Fruit fly (Drosophila melanogaster): ENCODE data around the gene Smyd3.

The Smyd3 gene

dm6 chrX:2646022-2646761, 37.5 kb upstream of the Smyd3 start (continued):
- peak; percentile 86 for TF ChIP-seq rib (GFP tag; IDR thresholded peaks at IDR 0.05)
- peak; percentile 87 for TF ChIP-seq emc (GFP tag; optimal IDR thresholded peaks at IDR 0.05)
- TF ChIP-seq B-H1 (GFP tag; IDR thresholded peaks at IDR 0.05), result peak; percentile 89
- TF ChIP-seq z (GFP tag; IDR thresholded peaks at IDR 0.05), result peak; percentile 66; the same call in 2 of the 3 replicates
- TF ChIP-seq CG1602 (GFP tag; optimal IDR thresholded peaks at IDR 0.05), result peak; percentile 95
- TF ChIP-seq CG12104 (GFP tag; optimal IDR thresholded peaks at IDR 0.05), result peak; percentile 94
- peak; percentile 96 for TF ChIP-seq Dbx (GFP tag; IDR thresholded peaks at IDR 0.05)
- TF ChIP-seq hkb (optimal IDR thresholded peaks at IDR 0.05), result no peak
- TF ChIP-seq hkb (GFP tag; IDR thresholded peaks at IDR 0.05), result peak; percentile 98
- TF ChIP-seq CG7963 (GFP tag; IDR thresholded peaks at IDR 0.05; ENCODE audit: partially characterized antibody), result 0 out of 3 replicates have a peak, but pooled peaks have one; percentile 52
- TF ChIP-seq CG16863 (GFP tag; optimal IDR thresholded peaks at IDR 0.05), result peak; percentile 97
- TF ChIP-seq CG32767 (GFP tag; IDR thresholded peaks at IDR 0.05), result peak; percentile 97
- TF ChIP-seq NfI (GFP tag; optimal IDR thresholded peaks at IDR 0.05), result peak; percentile 97
- peak; percentile 62 for TF ChIP-seq Sry-δ (GFP tag; optimal IDR thresholded peaks at IDR 0.05)
- peak; percentile 98 for TF ChIP-seq so (GFP tag; IDR thresholded peaks at IDR 0.05)
- TF ChIP-seq nerfin-2 (GFP tag; IDR thresholded peaks at IDR 0.05; ENCODE audit: partially characterized antibody), result peak; percentile 72
- peak; percentile 73 for TF ChIP-seq grn (GFP tag; optimal IDR thresholded peaks at IDR 0.05)
- TF ChIP-seq CG2202 (tag; optimal IDR thresholded peaks at IDR 0.05), result peak; percentile 93
- no peak for TF ChIP-seq Elba2 (GFP tag; optimal IDR thresholded peaks at IDR 0.05)
- peak; percentile 90 for TF ChIP-seq ro (GFP tag; IDR thresholded peaks at IDR 0.05)
- peak; percentile 45; the same call in 2 of the 3 replicates for TF ChIP-seq knrl (GFP tag; IDR thresholded peaks at IDR 0.05; ENCODE audit: partially characterized antibody)
- no peak for TF ChIP-seq usp (GFP tag; optimal IDR thresholded peaks at IDR 0.05)
- TF ChIP-seq CTCF (GFP tag; optimal IDR thresholded peaks at IDR 0.05), result peak; percentile 87
- TF ChIP-seq CG10543 (GFP tag; optimal IDR thresholded peaks at IDR 0.05), result peak; percentile 98
- TF ChIP-seq Nf-YA (GFP tag; IDR thresholded peaks at IDR 0.05), result peak; percentile 85
- TF ChIP-seq CG4730 (GFP tag; IDR thresholded peaks at IDR 0.05), result peak; percentile 91
- no peak for TF ChIP-seq Sin3A (optimal IDR thresholded peaks at IDR 0.05)
- peak; percentile 97 for TF ChIP-seq CG32532 (GFP tag; IDR thresholded peaks at IDR 0.05)
- peak; percentile 89 for TF ChIP-seq Taf1 (GFP tag; IDR thresholded peaks at IDR 0.05)
- TF ChIP-seq CG1792 (GFP tag; optimal IDR thresholded peaks at IDR 0.05), result peak; percentile 92
- TF ChIP-seq CG8359 (GFP tag; optimal IDR thresholded peaks at IDR 0.05; ENCODE audit: borderline replicate concordance), result peak; percentile 89
- peak; percentile 91 for TF ChIP-seq CG4328 (GFP tag; optimal IDR thresholded peaks at IDR 0.05)
- TF ChIP-seq CG5180 (GFP tag; optimal IDR thresholded peaks at IDR 0.05), result peak; percentile 90
- TF ChIP-seq CG8290 (GFP tag; optimal IDR thresholded peaks at IDR 0.05), result peak; percentile 90
- peak; percentile 89 to 99 for TF ChIP-seq CG8290 (tag; optimal IDR thresholded peaks at IDR 0.05)
- TF ChIP-seq ash1 (GFP tag; optimal IDR thresholded peaks at IDR 0.05), result peak; percentile 65
- peak; percentile 98 for TF ChIP-seq CG7839 (tag; optimal IDR thresholded peaks at IDR 0.05)
- TF ChIP-seq toy (GFP tag; IDR thresholded peaks at IDR 0.05), result peak; percentile 84
- peak; percentile 97 for TF ChIP-seq Hsf (GFP tag; optimal IDR thresholded peaks at IDR 0.05)
- peak; percentile 97 for TF ChIP-seq CG7786 (GFP tag; optimal IDR thresholded peaks at IDR 0.05)
- TF ChIP-seq bbx (GFP tag; IDR thresholded peaks at IDR 0.05; ENCODE audit: partially characterized antibody), result peak; percentile 59; the same call in 1 of the 2 replicates
- peak; percentile 79 for TF ChIP-seq psq (GFP tag; optimal IDR thresholded peaks at IDR 0.05)
- peak; percentile 98 for TF ChIP-seq Xbp1 (GFP tag; optimal IDR thresholded peaks at IDR 0.05)
- peak; percentile 99 for TF ChIP-seq row (GFP tag; IDR thresholded peaks at IDR 0.05)
- peak; percentile 98 for TF ChIP-seq bab2 (GFP tag; optimal IDR thresholded peaks at IDR 0.05)
- TF ChIP-seq fd102C (GFP tag; optimal IDR thresholded peaks at IDR 0.05), result peak; percentile 73
- peak; percentile 95 for TF ChIP-seq CG4424 (GFP tag; optimal IDR thresholded peaks at IDR 0.05)
- peak; percentile 82 for TF ChIP-seq CG2116 (GFP tag; optimal IDR thresholded peaks at IDR 0.05)
- TF ChIP-seq CG4707 (GFP tag; optimal IDR thresholded peaks at IDR 0.05), result peak; percentile 95
- TF ChIP-seq sens (GFP tag), result peak; percentile 99
- peak; percentile 96 for TF ChIP-seq tx (GFP tag; optimal IDR thresholded peaks at IDR 0.05)
- TF ChIP-seq Ptx1 (GFP tag; IDR thresholded peaks at IDR 0.05), result peak; percentile 96
